Fruit fly (Drosophila melanogaster) whole organism, embryonic: Measurements from ENCODE around the gene rho-6.

Experiments
- CG10209 ChIP-seq: fragments of 200-800 bp; sonication (Bioruptor generic); optimal IDR thresholded peaks from 3 replicates; lab custom pipeline; 2017; ENCODE audit warnings: missing biosample characterization, mild to moderate bottlenecking, missing genetic modification characterization, missing genetic modification reagents
- CG10274 ChIP-seq: fragments of 200-800 bp; sonication (Bioruptor generic); optimal IDR thresholded peaks from 3 replicates; lab custom pipeline; 2017; ENCODE audit warnings: missing biosample characterization, mild to moderate bottlenecking, missing genetic modification characterization
- CG10462 ChIP-seq: fragments of 200-800 bp; sonication (Bioruptor generic); optimal IDR thresholded peaks from 2 replicates; lab custom pipeline; 2016; ENCODE audit warnings: missing biosample characterization, missing genetic modification characterization
- CG1603 ChIP-seq: fragments of 200-800 bp; sonication (Bioruptor generic); optimal IDR thresholded peaks from 2 replicates; lab custom pipeline; 2019; ENCODE audit warnings: missing biosample characterization, mild to moderate bottlenecking, missing genetic modification characterization, moderate library complexity
- CG17186 ChIP-seq: fragments of 200-800 bp; sonication (Bioruptor generic); optimal IDR thresholded peaks from 3 replicates; lab custom pipeline; 2017; ENCODE audit warnings: missing biosample characterization, missing genetic modification reagents, missing genetic modification characterization
- CG1832 ChIP-seq: fragments of 200-800 bp; sonication (Bioruptor generic); optimal IDR thresholded peaks from 2 replicates; lab custom pipeline; 2017; ENCODE audit warnings: missing biosample characterization, mild to moderate bottlenecking, missing genetic modification characterization, inconsistent platforms
- CG2116 ChIP-seq: fragments of 200-800 bp; sonication (Bioruptor generic); optimal IDR thresholded peaks from 3 replicates; lab custom pipeline; 2018; ENCODE audit warnings: missing biosample characterization, mild to moderate bottlenecking, missing genetic modification characterization
- CG30020 ChIP-seq: fragments of 200-800 bp; optimal IDR thresholded peaks from 2 replicates; lab custom pipeline; 2019; ENCODE audit warnings: missing biosample characterization, mild to moderate bottlenecking, missing genetic modification characterization, moderate library complexity
- CG33213 ChIP-seq: fragments of 200-800 bp; sonication (Bioruptor generic); optimal IDR thresholded peaks from 3 replicates; lab custom pipeline; 2016; ENCODE audit warnings: missing biosample characterization, missing genetic modification characterization
- CG34224 ChIP-seq: fragments of 200-800 bp; sonication (Bioruptor generic); IDR thresholded peaks from 3 replicates; pipeline ENCODE4 v1.3.6; 2022; ENCODE audit warnings: missing biosample characterization, missing genetic modification characterization; ENCODE audit not compliant: partially characterized antibody
- CG4617 ChIP-seq: fragments of 200-800 bp; sonication (Bioruptor generic); optimal IDR thresholded peaks from 3 replicates; lab custom pipeline; 2016; ENCODE audit warnings: missing biosample characterization, missing genetic modification characterization, borderline replicate concordance
- CG4730 ChIP-seq: fragments of 200-800 bp; sonication (Bioruptor generic); IDR thresholded peaks from 2 replicates; pipeline ENCODE4 v1.3.6; 2022; ENCODE audit warnings: missing biosample characterization, missing genetic modification characterization
- CG6272 ChIP-seq: fragments of 200-800 bp; sonication (Bioruptor generic); IDR thresholded peaks from 2 replicates; pipeline ENCODE4 v1.3.6; 2022; ENCODE audit warnings: missing biosample characterization, missing genetic modification characterization
- CG7786 ChIP-seq: fragments of 200-800 bp; sonication (Bioruptor generic); optimal IDR thresholded peaks from 2 replicates; lab custom pipeline; 2016; ENCODE audit warnings: missing biosample characterization, missing genetic modification characterization
- CG8765 ChIP-seq: fragments of 200-800 bp; sonication (Bioruptor generic); IDR thresholded peaks from 2 replicates; pipeline ENCODE4 v1.3.6; 2022; ENCODE audit warnings: missing biosample characterization, missing genetic modification characterization
- Ets65A ChIP-seq: fragments of 200-800 bp; sonication (Bioruptor generic); peaks from one replicate; lab custom pipeline; 2016; ENCODE audit warnings: missing biosample characterization, missing genetic modification characterization
- Ets97D ChIP-seq: fragments of 200-800 bp; sonication (Bioruptor generic); optimal IDR thresholded peaks from 3 replicates; lab custom pipeline; 2016; ENCODE audit warnings: missing biosample characterization, missing genetic modification characterization
- MTF-1 ChIP-seq: fragments of 200-800 bp; sonication (Bioruptor generic); optimal IDR thresholded peaks from 2 replicates; lab custom pipeline; 2018; ENCODE audit warnings: missing biosample characterization, mild to moderate bottlenecking, missing genetic modification characterization, borderline replicate concordance
- NC2β ChIP-seq: fragments of 200-800 bp; sonication (Bioruptor generic); optimal IDR thresholded peaks from 2 replicates; lab custom pipeline; 2016; ENCODE audit warnings: missing biosample characterization, missing genetic modification characterization
- Nf-YB ChIP-seq: fragments of 200-800 bp; sonication (Bioruptor generic); optimal IDR thresholded peaks from 3 replicates; lab custom pipeline; 2019; ENCODE audit warnings: missing biosample characterization, mild to moderate bottlenecking, missing genetic modification characterization, moderate library complexity
- Sox100B ChIP-seq: fragments of 200-800 bp; sonication (Bioruptor generic); optimal IDR thresholded peaks from 3 replicates; lab custom pipeline; 2018; ENCODE audit warnings: missing biosample characterization, mild to moderate bottlenecking, missing genetic modification characterization
- Sry-δ ChIP-seq: fragments of 200-800 bp; sonication (Bioruptor generic); optimal IDR thresholded peaks from 2 replicates; lab custom pipeline; 2016; ENCODE audit warnings: missing biosample characterization, missing genetic modification characterization
- Usf ChIP-seq: fragments of 200-800 bp; sonication (Bioruptor generic); optimal IDR thresholded peaks from 2 replicates; lab custom pipeline; 2017; ENCODE audit warnings: missing genotype, missing biosample characterization, missing genetic modification characterization
- Xbp1 ChIP-seq: fragments of 200-800 bp; sonication (Bioruptor generic); optimal IDR thresholded peaks from 3 replicates; lab custom pipeline; 2016; ENCODE audit warnings: missing biosample characterization, mild to moderate bottlenecking, missing genetic modification characterization
- Xrp1 ChIP-seq: fragments of 200-800 bp; sonication (Bioruptor generic); IDR thresholded peaks from 2 replicates; pipeline ENCODE4 v1.3.6; 2022; ENCODE audit warnings: missing biosample characterization, missing genetic modification characterization
- YL-1 ChIP-seq: fragments of 200-800 bp; sonication (Bioruptor generic); optimal IDR thresholded peaks from 3 replicates; lab custom pipeline; 2017; ENCODE audit warnings: missing biosample characterization, mild to moderate bottlenecking, missing genetic modification characterization
- cato ChIP-seq: fragments of 200-800 bp; sonication (Bioruptor generic); optimal IDR thresholded peaks from 2 replicates; lab custom pipeline; 2016; ENCODE audit warnings: missing biosample characterization, missing genetic modification characterization, borderline replicate concordance
- chif ChIP-seq, 2 experiments: fragments of 200-800 bp; sonication (Bioruptor generic); optimal IDR thresholded peaks; 3 replicates each; lab custom pipeline; 2016; ENCODE audit warnings: missing biosample characterization in 2 of 2, missing genetic modification characterization in 2 of 2
- corto ChIP-seq: fragments of 200-800 bp; sonication (Bioruptor generic); optimal IDR thresholded peaks from 2 replicates; lab custom pipeline; 2016; ENCODE audit warnings: missing biosample characterization, mild to moderate bottlenecking, missing genetic modification characterization, moderate library complexity
- dmrt11E ChIP-seq: fragments of 200-800 bp; sonication (Bioruptor generic); optimal IDR thresholded peaks from 3 replicates; lab custom pipeline; 2018; ENCODE audit warnings: missing biosample characterization, mild to moderate bottlenecking, missing genetic modification characterization, moderate library complexity
- h ChIP-seq: fragments of >200 bp; optimal IDR thresholded peaks from 2 replicates; lab custom pipeline; 2017
- hkb ChIP-seq, 2 experiments: fragments of 200-800 bp in 1 of 2; fragments of >200 bp in 1 of 2; sonication (Bioruptor generic) in 1 of 2; IDR thresholded peaks in 1 of 2; optimal IDR thresholded peaks in 1 of 2; 2 replicates each; pipeline versions ENCODE4 v1.3.6 to Lab custom; 2017 to 2022; ENCODE audit warnings: missing biosample characterization in 1 of 2, missing genetic modification characterization in 1 of 2
- insv ChIP-seq, 2 experiments: fragments of 200-800 bp; sonication (Bioruptor generic); optimal IDR thresholded peaks; 3 replicates each; lab custom pipeline; 2016 to 2018; ENCODE audit warnings: missing biosample characterization in 2 of 2, missing genetic modification characterization in 2 of 2
- jigr1 ChIP-seq: fragments of 200-800 bp; sonication (Bioruptor generic); IDR thresholded peaks from 3 replicates; pipeline ENCODE4 v1.3.6; 2022; ENCODE audit warnings: missing biosample characterization, missing genetic modification characterization
- lab ChIP-seq: fragments of 200-800 bp; sonication (Bioruptor generic); optimal IDR thresholded peaks from 3 replicates; lab custom pipeline; 2017; ENCODE audit warnings: missing biosample characterization, missing genetic modification characterization, mild to moderate bottlenecking, moderate library complexity, missing genetic modification reagents
- luna ChIP-seq: fragments of 200-800 bp; sonication (Bioruptor generic); optimal IDR thresholded peaks from 2 replicates; lab custom pipeline; 2016; ENCODE audit warnings: missing biosample characterization, missing genetic modification characterization
- mld ChIP-seq: fragments of 200-800 bp; sonication (Bioruptor generic); IDR thresholded peaks from 3 replicates; pipeline ENCODE4 v1.3.6; 2022; ENCODE audit warnings: missing biosample characterization, missing genetic modification characterization; ENCODE audit not compliant: partially characterized antibody
- org-1 ChIP-seq: fragments of 200-800 bp; sonication (Bioruptor generic); optimal IDR thresholded peaks from 2 replicates; lab custom pipeline; 2017; ENCODE audit warnings: missing biosample characterization, missing genetic modification characterization
- otp ChIP-seq: fragments of 200-800 bp; sonication (Bioruptor generic); IDR thresholded peaks from 3 replicates; pipeline ENCODE4, ENCODE4 v1.3.6; 2022; ENCODE audit warnings: missing biosample characterization, missing genetic modification characterization
- pfk ChIP-seq: fragments of 200-800 bp; sonication (Bioruptor generic); optimal IDR thresholded peaks from 2 replicates; lab custom pipeline; 2018; ENCODE audit warnings: missing biosample characterization, mild to moderate bottlenecking, missing genetic modification characterization, moderate library complexity
- phol ChIP-seq: fragments of 200-800 bp; sonication (Bioruptor generic); optimal IDR thresholded peaks from 3 replicates; lab custom pipeline; 2018; ENCODE audit warnings: missing biosample characterization, mild to moderate bottlenecking, missing genetic modification characterization, moderate library complexity
- sens ChIP-seq: fragments of 200-800 bp; sonication (Bioruptor generic); peaks from one replicate; lab custom pipeline; 2016; ENCODE audit warnings: missing biosample characterization, missing genetic modification characterization
- stwl ChIP-seq: fragments of 200-800 bp; sonication (Bioruptor generic); optimal IDR thresholded peaks from 3 replicates; lab custom pipeline; 2018; ENCODE audit warnings: missing biosample characterization, mild to moderate bottlenecking, missing genetic modification characterization, moderate library complexity
- yki ChIP-seq: fragments of >200 bp; optimal IDR thresholded peaks from 3 replicates; lab custom pipeline; 2018
- zen ChIP-seq: fragments of 200-800 bp; sonication (Bioruptor generic); optimal IDR thresholded peaks from 3 replicates; lab custom pipeline; 2018; ENCODE audit warnings: missing biosample characterization, mild to moderate bottlenecking, missing genetic modification characterization, moderate library complexity

Gene rho-6

dm6 chr2L:12177621-12178020 lies 44.4 kb upstream of the rho-6 start, which contains the start of gene atilla (continued):
- TF ChIP-seq CG7786: no peak

- no peak for TF ChIP-seq CG10209 (GFP tag; lab: Kevin White, UChicago)
- TF ChIP-seq CG4730 (GFP tag; lab: Robert Waterston, UW): no peak
- peak; percentile 63 for TF ChIP-seq CG1603 (tag; lab: Kevin White, UChicago)
- no peak for TF ChIP-seq CG6272 (GFP tag; lab: Robert Waterston, UW)
- peak; percentile 72 for TF ChIP-seq CG30020 (tag; lab: Kevin White, UChicago)
- TF ChIP-seq pfk (GFP tag; lab: Kevin White, UChicago): peak; percentile 71
- no peak for TF ChIP-seq cato (GFP tag; lab: Kevin White, UChicago)
- peak; percentile 63 for TF ChIP-seq CG2116 (GFP tag; lab: Kevin White, UChicago)
- TF ChIP-seq Sry-δ: peak; percentile 13
- TF ChIP-seq yki: no peak
- peak; percentile 90 for TF ChIP-seq stwl (tag; lab: Kevin White, UChicago)
- TF ChIP-seq chif (GFP tag; optimal IDR thresholded peaks at IDR 0.05; lab: Kevin White, UChicago): no peak
- no peak for TF ChIP-seq org-1
- no peak for TF ChIP-seq dmrt11E (tag; lab: Kevin White, UChicago)
- TF ChIP-seq h (lab: Kevin White, UChicago): no peak
- TF ChIP-seq MTF-1 (GFP tag; lab: Kevin White, UChicago): no peak
- TF ChIP-seq CG7786: no peak
- no peak for TF ChIP-seq CG1832 (GFP tag; lab: Kevin White, UChicago)
- peak; percentile 64 for TF ChIP-seq zen (tag; lab: Kevin White, UChicago)
- TF ChIP-seq CG8765 (GFP tag; lab: Robert Waterston, UW): no peak
- TF ChIP-seq YL-1 (GFP tag; lab: Kevin White, UChicago): no peak
- TF ChIP-seq, all 482 proteins: peak for 7
Observed at dm6 chr2L:12174493-12175129, 41.4 kb upstream of the rho-6 start, which contains the start of gene bru1. bru1 (plus strand) TSS chr2L:12175004.

dm6 chr2L:12172536-12173234 lies 39.5 kb upstream of the rho-6 start, which contains the start of the genes CG6583 and crok:
CG6583 (minus strand) TSS chr2L:12172586.
crok (plus strand) TSS chr2L:12172981.
- TF ChIP-seq sens (GFP tag; lab: Kevin White, UChicago): peak; percentile 50
- no peak for TF ChIP-seq CG10274
- no peak for TF ChIP-seq Sox100B
- TF ChIP-seq CG4617 (GFP tag; lab: Kevin White, UChicago): peak; percentile 36
- no peak for TF ChIP-seq corto (GFP tag; lab: Kevin White, UChicago)
- peak; percentile 57 for TF ChIP-seq Ets65A (GFP tag; lab: Kevin White, UChicago)
- TF ChIP-seq CG33213 (GFP tag; lab: Kevin White, UChicago): peak; percentile 36
- TF ChIP-seq lab (GFP tag; lab: Kevin White, UChicago): no peak
- TF ChIP-seq Ets97D (GFP tag; lab: Kevin White, UChicago): peak; percentile 24
- peak in 1 of 2 experiments; percentile 5 for TF ChIP-seq insv (GFP tag; optimal IDR thresholded peaks at IDR 0.05; lab: Kevin White, UChicago)
- TF ChIP-seq Usf (GFP tag; lab: Kevin White, UChicago): no peak
- no peak for TF ChIP-seq otp
- no peak for TF ChIP-seq NC2β
- TF ChIP-seq Nf-YB (GFP tag; lab: Kevin White, UChicago): no peak
- no peak for TF ChIP-seq jigr1 (GFP tag; lab: Robert Waterston, UW)
- peak; percentile 51 for TF ChIP-seq CG2116 (GFP tag; lab: Kevin White, UChicago)
- no peak; the same call in 2 of the 3 replicates for TF ChIP-seq CG34224 (GFP tag; lab: Robert Waterston, UW)
- TF ChIP-seq luna (GFP tag; lab: Kevin White, UChicago): no peak
- no peak for TF ChIP-seq hkb (optimal IDR thresholded peaks at IDR 0.05; lab: Kevin White, UChicago)
- TF ChIP-seq hkb (GFP tag; IDR thresholded peaks at IDR 0.05; lab: Robert Waterston, UW): peak; percentile 18; the same call in 1 of the 2 replicates
- peak; percentile 55 for TF ChIP-seq CG17186 (GFP tag; lab: Kevin White, UChicago)
- no peak for TF ChIP-seq Xbp1 (GFP tag; lab: Kevin White, UChicago)
- no peak for TF ChIP-seq Xrp1 (GFP tag; lab: Robert Waterston, UW)
- no peak for TF ChIP-seq CG10462 (GFP tag; lab: Kevin White, UChicago)
- peak; percentile 33 for TF ChIP-seq Sry-δ
- peak; percentile 49 for TF ChIP-seq phol (tag; lab: Kevin White, UChicago)
- TF ChIP-seq mld (GFP tag; lab: Robert Waterston, UW): no peak
